Worm (Caenorhabditis elegans) whole organism, L3 larva: ENCODE results near the gene F30B5.11.

ENCODE experiments used
- R02D3.7 ChIP-seq: fragments of 150-350 bp; optimal IDR thresholded peaks from 2 replicates; lab custom pipeline; 2014; ENCODE audit warnings: missing biosample characterization, missing genetic modification characterization
- ama-1 ChIP-seq: fragments of 150-350 bp; optimal IDR thresholded peaks from 2 replicates; lab custom pipeline; 2018
- ceh-16 ChIP-seq: sonication (generic microtip); optimal IDR thresholded peaks from 2 replicates; lab custom pipeline; 2017; ENCODE audit warnings: missing biosample characterization, missing genetic modification characterization
- ceh-28 ChIP-seq: fragments of 150-350 bp; optimal IDR thresholded peaks from 2 replicates; lab custom pipeline; 2014; ENCODE audit warnings: missing biosample characterization, missing genetic modification reagents, missing genetic modification characterization
- ceh-82 ChIP-seq: fragments of 150-350 bp; optimal IDR thresholded peaks from 2 replicates; lab custom pipeline; 2014; ENCODE audit warnings: missing biosample characterization, missing genetic modification characterization
- ceh-9 ChIP-seq: sonication (generic microtip); optimal IDR thresholded peaks from 2 replicates; lab custom pipeline; 2018; ENCODE audit warnings: missing biosample characterization, missing genetic modification characterization
- daf-12 ChIP-seq: fragments of 150-350 bp; optimal IDR thresholded peaks from 2 replicates; lab custom pipeline; 2014; ENCODE audit warnings: missing biosample characterization, missing genetic modification reagents, missing genetic modification characterization
- egl-5 ChIP-seq: fragments of 150-350 bp; optimal IDR thresholded peaks from 2 replicates; lab custom pipeline; 2017; ENCODE audit warnings: missing biosample characterization, missing genetic modification reagents, missing genetic modification characterization, inconsistent platforms
- elt-1 ChIP-seq: fragments of 150-350 bp; optimal IDR thresholded peaks from 2 replicates; lab custom pipeline; 2014; ENCODE audit warnings: missing biosample characterization, missing genetic modification characterization
- elt-2 ChIP-seq: sonication (generic microtip); optimal IDR thresholded peaks from 2 replicates; lab custom pipeline; 2016; ENCODE audit warnings: missing genetic modification reagents, mild to moderate bottlenecking, missing genetic modification characterization, missing compliant biosample characterization
- elt-3 ChIP-seq, 3 experiments: fragments of 150-350 bp in 1 of 3; sonication (generic microtip) in 2 of 3; optimal IDR thresholded peaks; 2 replicates in 2 of 3; 4 replicates in 1 of 3; lab custom pipeline; 2014 to 2017; ENCODE audit warnings: missing biosample characterization in 3 of 3, missing genetic modification characterization in 3 of 3
- fkh-10 ChIP-seq: sonication (generic microtip); optimal IDR thresholded peaks from 2 replicates; lab custom pipeline; 2017; ENCODE audit warnings: missing biosample characterization, missing genetic modification reagents, missing genetic modification characterization
- fkh-2 ChIP-seq: fragments of 150-350 bp; optimal IDR thresholded peaks from 2 replicates; lab custom pipeline; 2014; ENCODE audit warnings: missing biosample characterization, missing genetic modification reagents, missing genetic modification characterization
- fos-1 ChIP-seq: fragments of 150-350 bp; optimal IDR thresholded peaks from 2 replicates; lab custom pipeline; 2014; ENCODE audit warnings: missing biosample characterization, missing genetic modification characterization
- hmg-11 ChIP-seq: sonication (generic microtip); optimal IDR thresholded peaks from 2 replicates; lab custom pipeline; 2016; ENCODE audit warnings: missing genetic modification characterization, missing compliant biosample characterization
- lin-15B ChIP-seq: fragments of 150-350 bp; optimal IDR thresholded peaks from 2 replicates; lab custom pipeline; 2014; ENCODE audit warnings: missing biosample characterization, missing genetic modification characterization
- lin-39 ChIP-seq: fragments of 150-350 bp; optimal IDR thresholded peaks from 2 replicates; lab custom pipeline; 2018; ENCODE audit warnings: missing biosample characterization, missing genetic modification reagents, missing genetic modification characterization
- lsy-12 ChIP-seq: sonication (generic microtip); optimal IDR thresholded peaks from 2 replicates; lab custom pipeline; 2016; ENCODE audit warnings: mild to moderate bottlenecking, missing genetic modification characterization, missing compliant biosample characterization
- mdl-1 ChIP-seq: fragments of 150-350 bp; optimal IDR thresholded peaks from 2 replicates; lab custom pipeline; 2014; ENCODE audit warnings: missing biosample characterization, missing genetic modification characterization
- mml-1 ChIP-seq: fragments of 150-350 bp; sonication (generic microtip); optimal IDR thresholded peaks from 3 replicates; lab custom pipeline; 2014; ENCODE audit warnings: missing biosample characterization, missing genetic modification characterization
- nfya-1 ChIP-seq: sonication (generic microtip); optimal IDR thresholded peaks from 2 replicates; lab custom pipeline; 2017; ENCODE audit warnings: missing genetic modification characterization, mild to moderate bottlenecking, missing compliant biosample characterization, antibody characterized with exemption, moderate library complexity; ENCODE audit not compliant: insufficient read depth
- nhr-11 ChIP-seq: fragments of 150-350 bp; optimal IDR thresholded peaks from 2 replicates; lab custom pipeline; 2014; ENCODE audit warnings: missing biosample characterization, missing genetic modification characterization
- nhr-12 ChIP-seq: fragments of 150-350 bp; optimal IDR thresholded peaks from 2 replicates; lab custom pipeline; 2014; ENCODE audit warnings: missing biosample characterization, missing genetic modification characterization
- nhr-237 ChIP-seq: fragments of 150-350 bp; optimal IDR thresholded peaks from 2 replicates; lab custom pipeline; 2014; ENCODE audit warnings: missing biosample characterization, missing genetic modification characterization
- nhr-43 ChIP-seq: sonication (generic microtip); optimal IDR thresholded peaks from 2 replicates; lab custom pipeline; 2016; ENCODE audit warnings: mild to moderate bottlenecking, missing genetic modification characterization, missing compliant biosample characterization; ENCODE audit not compliant: poor library complexity, severe bottlenecking
- nhr-76 ChIP-seq: fragments of 150-350 bp; sonication (generic microtip); optimal IDR thresholded peaks from 5 replicates; lab custom pipeline; 2014; ENCODE audit warnings: missing biosample characterization, missing genetic modification characterization
- nhr-77 ChIP-seq: fragments of 150-350 bp; optimal IDR thresholded peaks from 2 replicates; lab custom pipeline; 2014; ENCODE audit warnings: missing biosample characterization, missing genetic modification characterization
- pha-4 ChIP-seq: fragments of 150-350 bp; optimal IDR thresholded peaks from 2 replicates; lab custom pipeline; 2014; ENCODE audit warnings: missing biosample characterization, missing genetic modification reagents, missing genetic modification characterization
- pqm-1 ChIP-seq: fragments of 150-350 bp; optimal IDR thresholded peaks from 2 replicates; lab custom pipeline; 2017; ENCODE audit warnings: missing biosample characterization, missing genetic modification characterization, inconsistent platforms
- sea-2 ChIP-seq: fragments of 150-350 bp; sonication (generic microtip); optimal IDR thresholded peaks from 4 replicates; lab custom pipeline; 2014; ENCODE audit warnings: missing biosample characterization, missing genetic modification reagents, missing genetic modification characterization
- skn-1 ChIP-seq: fragments of 150-350 bp; optimal IDR thresholded peaks from 2 replicates; lab custom pipeline; 2014; ENCODE audit warnings: missing biosample characterization, missing genetic modification characterization
- snpc-4 ChIP-seq: fragments of 150-350 bp; optimal IDR thresholded peaks from 2 replicates; lab custom pipeline; 2014; ENCODE audit warnings: missing biosample characterization, missing genetic modification characterization
- tbx-2 ChIP-seq: sonication (generic microtip); optimal IDR thresholded peaks from 2 replicates; lab custom pipeline; 2016; ENCODE audit warnings: mild to moderate bottlenecking, missing genetic modification characterization, missing compliant biosample characterization
- unc-62 ChIP-seq: fragments of 150-350 bp; sonication (generic microtip); optimal IDR thresholded peaks from 4 replicates; lab custom pipeline; 2014; ENCODE audit warnings: missing biosample characterization, missing genetic modification reagents, missing genetic modification characterization
- zag-1 ChIP-seq: fragments of 150-350 bp; optimal IDR thresholded peaks from 2 replicates; lab custom pipeline; 2014; ENCODE audit warnings: missing biosample characterization, missing genetic modification characterization
- ztf-4 ChIP-seq: fragments of 150-350 bp; optimal IDR thresholded peaks from 2 replicates; lab custom pipeline; 2014; ENCODE audit warnings: missing biosample characterization, missing genetic modification characterization

The F30B5.11 gene

ce11 chrIV:4176088-4176487, 43.8 kb downstream of the F30B5.11 start, which contains the start of gene dnj-15:
dnj-15 (plus strand) TSS chrIV:4176388.
- TF ChIP-seq ceh-28 (tag; lab: Kevin White, UChicago) (no peak), hmg-11 (tag; lab: Kevin White, UChicago) (no peak), mdl-1 (tag; lab: Kevin White, UChicago) (no peak), lin-39 (tag; lab: Kevin White, UChicago) (no peak), ceh-82 (no peak), nfya-1 (tag; lab: Kevin White, UChicago) (no peak), nhr-11 (tag; lab: Kevin White, UChicago) (no peak), daf-12 (tag; lab: Kevin White, UChicago) (no peak), nhr-12 (tag; lab: Kevin White, UChicago) (no peak)

DNA sequence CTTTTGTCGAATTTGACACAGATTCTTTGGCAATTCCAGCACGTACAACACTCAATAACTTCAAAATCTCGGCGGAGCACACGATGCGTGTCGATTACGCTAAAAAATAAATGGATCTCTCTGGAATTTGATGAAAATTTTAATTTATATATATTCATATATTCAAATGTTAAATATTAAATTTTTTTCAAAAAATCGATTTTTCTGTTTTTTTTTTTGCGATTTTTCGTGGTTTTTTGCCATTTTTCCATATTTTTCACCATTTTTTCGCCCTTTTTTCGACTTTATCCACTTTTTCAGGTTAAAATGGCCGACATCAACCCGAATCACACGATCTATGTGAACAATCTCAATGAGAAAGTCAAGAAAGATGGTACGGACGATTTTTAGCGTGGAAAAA, 46.1 kb downstream of the F30B5.11 start, which contains the start of gene rnp-3:
TSS of gene rnp-3 (plus strand) at position 301 of the 400 bp plus-strand sequence.
- TF ChIP-seq nhr-237 (tag; lab: Kevin White, UChicago) (no peak), hmg-11 (tag; lab: Kevin White, UChicago) (no peak), nhr-11 (tag; lab: Kevin White, UChicago) (no peak), nhr-77 (tag; lab: Kevin White, UChicago) (no peak), daf-12 (tag; lab: Kevin White, UChicago) (no peak), mdl-1 (tag; lab: Kevin White, UChicago) (no peak), nhr-76 (no peak), fkh-2 (tag; lab: Kevin White, UChicago) (no peak), nhr-43 (tag; lab: Kevin White, UChicago) (no peak), nfya-1 (tag; lab: Kevin White, UChicago) (no peak), ceh-28 (tag; lab: Kevin White, UChicago) (no peak), elt-1 (tag; lab: Kevin White, UChicago) (no peak), fos-1 (tag; lab: Kevin White, UChicago) (no peak), egl-5 (tag; lab: Kevin White, UChicago) (no peak), lin-39 (tag; lab: Kevin White, UChicago) (no peak), fkh-10 (GFP tag; lab: Kevin White, UChicago) (no peak), elt-3 (tag; optimal IDR thresholded peaks at IDR 0.05; lab: Kevin White, UChicago) (no peak), R02D3.7 (tag; lab: Kevin White, UChicago) (no peak), ceh-16 (tag; lab: Kevin White, UChicago) (no peak), sea-2 (no peak)

- TF ChIP-seq pqm-1 = no peak
- TF ChIP-seq unc-62 (GFP tag; lab: Kevin White, UChicago) = no peak
- TF ChIP-seq pha-4 (tag; lab: Kevin White, UChicago) = no peak
- no peak for TF ChIP-seq ceh-82
- no peak for TF ChIP-seq zag-1 (tag; lab: Kevin White, UChicago)
- no peak for TF ChIP-seq daf-12 (tag; lab: Kevin White, UChicago)
Measured at ce11 chrIV:4172242-4172641, 47.6 kb downstream of the F30B5.11 start.

DNA sequence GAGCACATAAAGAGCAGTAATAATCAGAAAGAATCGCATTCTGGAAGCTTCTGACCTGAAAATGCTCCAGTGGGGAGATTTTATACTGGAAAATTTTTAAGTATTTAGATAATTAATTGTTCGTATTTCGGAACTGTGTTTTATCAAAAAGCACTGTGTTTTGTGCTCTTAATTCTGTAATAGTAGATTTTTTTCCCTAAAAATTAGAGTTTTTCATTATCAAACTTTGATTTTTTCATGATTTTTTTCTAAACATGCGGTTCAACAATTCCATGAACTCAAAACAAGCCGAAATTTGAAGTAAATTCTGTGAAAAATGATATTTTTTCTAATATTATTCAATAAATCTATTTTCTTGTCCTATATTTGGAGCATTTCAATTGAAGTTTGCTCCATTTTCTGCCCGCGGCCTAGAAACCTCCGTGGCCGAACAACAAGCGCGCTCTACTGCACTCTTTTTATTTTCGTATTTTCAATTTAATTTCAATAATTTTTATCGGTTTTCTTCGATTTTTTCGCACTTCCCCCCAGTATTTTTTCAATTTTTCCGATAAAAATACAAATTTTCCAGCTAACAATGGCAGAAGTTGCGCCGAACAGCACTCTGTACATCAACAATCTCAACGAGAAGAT, 48.2 kb downstream of the F30B5.11 start, which contains the start of the genes K08D10.13 and rnp-2:
TSS of gene K08D10.13 (minus strand) at position 51 of the 633 bp plus-strand sequence.
TSS of gene rnp-2 (plus strand) at position 546 of the 633 bp plus-strand sequence.
- TF ChIP-seq nhr-43 (tag; lab: Kevin White, UChicago) (no peak), lin-15B (peak; percentile 87), elt-1 (tag; lab: Kevin White, UChicago) (no peak), ceh-9 (no peak), elt-2 (tag; lab: Kevin White, UChicago) (peak; percentile 3), fkh-2 (tag; lab: Kevin White, UChicago) (no peak), ama-1 (no peak), nhr-11 (tag; lab: Kevin White, UChicago) (no peak), ceh-82 (no peak), daf-12 (tag; lab: Kevin White, UChicago) (no peak), ceh-16 (tag; lab: Kevin White, UChicago) (no peak), mml-1 (tag; lab: Kevin White, UChicago) (no peak), pha-4 (tag; lab: Kevin White, UChicago) (no peak), ztf-4 (tag; lab: Kevin White, UChicago) (no peak), snpc-4 (tag; lab: Kevin White, UChicago) (peak; percentile 75), elt-3 (tag; optimal IDR thresholded peaks at IDR 0.05; lab: Kevin White, UChicago) (no peak), skn-1 (tag; lab: Kevin White, UChicago) (no peak), tbx-2 (no peak), lsy-12 (tag; lab: Kevin White, UChicago) (no peak), unc-62 (GFP tag; lab: Kevin White, UChicago) (no peak)
